Worm (Caenorhabditis elegans) whole organism, young adult: ENCODE results near the gene lgc-39.

Experiments used
- B0035.1 ChIP-seq: sonication (generic microtip); optimal IDR thresholded peaks from 2 replicates; lab custom pipeline; 2016; ENCODE audit warnings: missing genetic modification characterization, mild to moderate bottlenecking, missing compliant biosample characterization, missing genotype, missing genetic modification reagents
- D2030.7 ChIP-seq: fragments of 200-800 bp; sonication (Bioruptor generic); IDR thresholded peaks from 2 replicates; pipeline ENCODE4 v1.3.6; 2022; ENCODE audit warnings: missing genetic modification reagents, missing genetic modification characterization, missing compliant biosample characterization
- F55B11.4 ChIP-seq: sonication (generic microtip); optimal IDR thresholded peaks from 2 replicates; lab custom pipeline; 2016; ENCODE audit warnings: missing compliant biosample characterization, missing genetic modification characterization, borderline replicate concordance; ENCODE audit not compliant: insufficient read depth
- F57A8.1 ChIP-seq: fragments of 200-800 bp; sonication (Bioruptor generic); optimal IDR thresholded peaks from 2 replicates; lab custom pipeline; 2018; ENCODE audit warnings: mild to moderate bottlenecking, missing genetic modification characterization, moderate library complexity, missing compliant biosample characterization
- F57C9.4 ChIP-seq: sonication (generic microtip); optimal IDR thresholded peaks from 2 replicates; lab custom pipeline; 2017; ENCODE audit warnings: mild to moderate bottlenecking, missing genetic modification characterization, missing compliant biosample characterization
- T07F8.4 ChIP-seq: sonication (generic microtip); optimal IDR thresholded peaks from 2 replicates; lab custom pipeline; 2016; ENCODE audit warnings: mild to moderate bottlenecking, missing genetic modification characterization, moderate library complexity, missing compliant biosample characterization
- Y53F4B.3 ChIP-seq: fragments of 200-800 bp; sonication (Bioruptor generic); IDR thresholded peaks from 2 replicates; pipeline ENCODE4 v1.3.6; 2022; ENCODE audit warnings: missing genetic modification reagents, missing genetic modification characterization, missing compliant biosample characterization
- Y56A3A.18 ChIP-seq: fragments of 200-800 bp; sonication (Bioruptor generic); IDR thresholded peaks from 2 replicates; pipeline ENCODE4 v1.3.6; 2022; ENCODE audit warnings: missing genetic modification reagents, missing genetic modification characterization, missing compliant biosample characterization
- Y67H2A.10 ChIP-seq: fragments of 200-800 bp; sonication (Bioruptor generic); conservative IDR thresholded peaks from 2 replicates; pipeline ENCODE4 v1.3.6; 2022; ENCODE audit warnings: missing genetic modification reagents, missing genetic modification characterization, missing compliant biosample characterization
- Y95B8A.8 ChIP-seq: fragments of 200-800 bp; sonication (Bioruptor generic); IDR thresholded peaks from 2 replicates; pipeline ENCODE4 v1.3.6; 2022; ENCODE audit warnings: missing genetic modification reagents, missing genetic modification characterization, missing compliant biosample characterization
- ZK185.1 ChIP-seq: sonication (generic microtip); optimal IDR thresholded peaks from 2 replicates; lab custom pipeline; 2016; ENCODE audit warnings: mild to moderate bottlenecking, missing genetic modification characterization, missing compliant biosample characterization; ENCODE audit not compliant: poor library complexity, severe bottlenecking
- akir-1 ChIP-seq: fragments of 200-800 bp; sonication (Bioruptor generic); optimal IDR thresholded peaks from 2 replicates; lab custom pipeline; 2018; ENCODE audit warnings: mild to moderate bottlenecking, missing genetic modification characterization, moderate library complexity, missing compliant biosample characterization
- atf-7 ChIP-seq: sonication (generic microtip); optimal IDR thresholded peaks from 2 replicates; lab custom pipeline; 2017; ENCODE audit warnings: mild to moderate bottlenecking, missing genetic modification characterization, missing compliant biosample characterization
- attf-3 ChIP-seq: fragments of 200-800 bp; sonication (Bioruptor generic); conservative IDR thresholded peaks from 2 replicates; pipeline ENCODE4 v1.3.6; 2022; ENCODE audit warnings: missing genetic modification reagents, missing genetic modification characterization, missing compliant biosample characterization
- attf-6 ChIP-seq: fragments of 200-800 bp; sonication (Bioruptor generic); IDR thresholded peaks from 2 replicates; pipeline ENCODE4 v1.3.6; 2022; ENCODE audit warnings: missing genetic modification reagents, missing genetic modification characterization, missing compliant biosample characterization
- cebp-1 ChIP-seq, 2 experiments: fragments of 200-800 bp in 1 of 2; sonication (Bioruptor generic) in 1 of 2; sonication (generic microtip) in 1 of 2; IDR thresholded peaks in 1 of 2; optimal IDR thresholded peaks in 1 of 2; 2 replicates each; pipeline versions ENCODE4 v1.3.6 to Lab custom; 2017 to 2022; ENCODE audit warnings: missing compliant biosample characterization in 2 of 2, missing genetic modification characterization in 2 of 2, mild to moderate bottlenecking in 1 of 2, missing genetic modification reagents in 1 of 2, moderate library complexity in 1 of 2
- ceh-100 ChIP-seq: fragments of 200-800 bp; sonication (Bioruptor generic); IDR thresholded peaks from 2 replicates; pipeline ENCODE4 v1.3.6; 2022; ENCODE audit warnings: missing genetic modification reagents, missing genetic modification characterization, missing compliant biosample characterization
- ceh-27 ChIP-seq: fragments of 200-800 bp; sonication (Bioruptor generic); optimal IDR thresholded peaks from 2 replicates; lab custom pipeline; 2018; ENCODE audit warnings: mild to moderate bottlenecking, missing genetic modification characterization, moderate library complexity, missing compliant biosample characterization
- egl-18 ChIP-seq: fragments of 200-800 bp; sonication (Bioruptor generic); IDR thresholded peaks from 2 replicates; pipeline ENCODE4 v1.3.6; 2022; ENCODE audit warnings: missing genetic modification reagents, missing genetic modification characterization, missing compliant biosample characterization
- egl-44 ChIP-seq: fragments of 200-800 bp; sonication (Bioruptor generic); IDR thresholded peaks from 2 replicates; pipeline ENCODE4 v1.3.6; 2022; ENCODE audit warnings: missing genetic modification reagents, missing genetic modification characterization, missing compliant biosample characterization
- ekl-4 ChIP-seq: fragments of 200-800 bp; sonication (Bioruptor generic); IDR thresholded peaks from 2 replicates; pipeline ENCODE4 v1.3.6; 2022; ENCODE audit warnings: missing genetic modification reagents, missing genetic modification characterization, missing compliant biosample characterization
- lag-1 ChIP-seq: fragments of 200-800 bp; sonication (Bioruptor generic); IDR thresholded peaks from 2 replicates; pipeline ENCODE4 v1.3.6; 2022; ENCODE audit warnings: missing genetic modification reagents, missing genetic modification characterization, missing compliant biosample characterization
- mxl-1 ChIP-seq: sonication (generic microtip); optimal IDR thresholded peaks from 2 replicates; lab custom pipeline; 2016; ENCODE audit warnings: missing genetic modification characterization, missing compliant biosample characterization
- rcor-1 ChIP-seq: fragments of 200-800 bp; sonication (Bioruptor generic); IDR thresholded peaks from 2 replicates; pipeline ENCODE4 v1.3.6; 2022; ENCODE audit warnings: missing genetic modification reagents, missing genetic modification characterization, missing compliant biosample characterization
- repo-1 ChIP-seq: sonication (generic microtip); optimal IDR thresholded peaks from 2 replicates; lab custom pipeline; 2017; ENCODE audit warnings: mild to moderate bottlenecking, missing genetic modification characterization, missing compliant biosample characterization
- snpc-1.3 ChIP-seq: sonication (generic microtip); optimal IDR thresholded peaks from 2 replicates; lab custom pipeline; 2017; ENCODE audit warnings: missing genetic modification characterization, mild to moderate bottlenecking, missing compliant biosample characterization, antibody characterized with exemption, moderate library complexity, missing genotype, missing genetic modification reagents; ENCODE audit not compliant: insufficient read depth
- unc-130 ChIP-seq: sonication (generic microtip); optimal IDR thresholded peaks from 2 replicates; lab custom pipeline; 2016; ENCODE audit warnings: missing genetic modification reagents, missing genetic modification characterization, missing compliant biosample characterization
- zfh-2 ChIP-seq: fragments of 200-800 bp; sonication (Bioruptor generic); conservative IDR thresholded peaks from 2 replicates; pipeline ENCODE4 v1.3.6; 2022; ENCODE audit warnings: missing genetic modification reagents, missing genetic modification characterization, missing compliant biosample characterization
- zim-3 ChIP-seq: sonication (generic microtip); optimal IDR thresholded peaks from 2 replicates; lab custom pipeline; 2017; ENCODE audit warnings: mild to moderate bottlenecking, missing genetic modification characterization, moderate library complexity, missing compliant biosample characterization
- ztf-18 ChIP-seq: sonication (generic microtip); optimal IDR thresholded peaks from 2 replicates; lab custom pipeline; 2016; ENCODE audit warnings: missing genotype, mild to moderate bottlenecking, missing genetic modification characterization, missing compliant biosample characterization

Gene lgc-39

ce11 chrV:7223941-7224340 lies 48.6 kb downstream of the lgc-39 start, which contains the start of gene C13F10.1:
TSS of gene C13F10.1 (plus strand) at chrV:7224078.
- no peak for TF ChIP-seq cebp-1 (GFP tag; IDR thresholded peaks at IDR 0.05; lab: Robert Waterston, UW)
- peak; percentile 39 for TF ChIP-seq cebp-1 (tag; optimal IDR thresholded peaks at IDR 0.05; lab: Kevin White, UChicago)
- no peak for TF ChIP-seq egl-44 (GFP tag; lab: Robert Waterston, UW)
- no peak for TF ChIP-seq unc-130 (GFP tag; lab: Kevin White, UChicago)
- TF ChIP-seq rcor-1 (GFP tag; lab: Robert Waterston, UW): 0 out of 2 replicates have a peak, but pooled peaks have one; percentile 17
- TF ChIP-seq akir-1 (GFP tag; lab: Kevin White, UChicago): no peak
- 0 out of 2 replicates have a peak, but pooled peaks have one; percentile 15 for TF ChIP-seq zfh-2 (GFP tag; lab: Robert Waterston, UW)

ce11 chrV:7224353-7224752 lies 49.1 kb downstream of the lgc-39 start:
- TF ChIP-seq Y53F4B.3 (no peak), F57A8.1 (no peak), atf-7 (tag; lab: Kevin White, UChicago) (no peak), repo-1 (no peak), ZK185.1 (no peak), lag-1 (no peak)

DNA sequence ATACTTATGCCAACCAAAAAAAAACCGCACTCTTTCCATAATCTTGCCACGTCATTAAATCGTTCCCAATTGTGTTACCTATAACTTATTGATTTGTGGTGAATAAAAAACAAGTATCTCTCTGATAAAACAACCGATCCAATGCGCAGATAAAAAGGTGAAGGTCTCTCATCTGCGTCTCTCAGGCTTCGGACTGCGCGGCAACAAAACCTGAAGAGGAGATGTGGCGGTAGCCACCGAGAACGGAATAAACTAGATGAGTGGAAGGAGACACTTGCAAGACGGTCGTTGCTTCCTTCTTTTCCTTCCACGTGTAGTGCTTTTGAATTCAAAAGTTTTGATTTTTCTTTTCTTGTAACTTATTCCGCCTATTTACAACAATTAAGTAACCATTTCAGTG lies 49.6 kb downstream of the lgc-39 start, which contains the start of gene fkb-3:
TSS of gene fkb-3 (plus strand) at position 277 of the 400 bp plus-strand sequence.
- TF ChIP-seq T07F8.4 (tag; lab: Kevin White, UChicago) (no peak), snpc-1.3 (no peak), attf-3 (no peak), F57C9.4 (tag; lab: Kevin White, UChicago) (no peak), zim-3 (tag; lab: Kevin White, UChicago) (no peak), F55B11.4 (tag; lab: Kevin White, UChicago) (no peak), D2030.7 (no peak), ztf-18 (tag; lab: Kevin White, UChicago) (no peak), ceh-100 (GFP tag; lab: Robert Waterston, UW) (no peak), egl-18 (no peak), ceh-27 (GFP tag; lab: Kevin White, UChicago) (no peak), Y67H2A.10 (GFP tag; lab: Robert Waterston, UW) (no peak), Y56A3A.18 (no peak), B0035.1 (tag; lab: Kevin White, UChicago) (no peak), lag-1 (no peak), mxl-1 (tag; lab: Kevin White, UChicago) (no peak)

DNA sequence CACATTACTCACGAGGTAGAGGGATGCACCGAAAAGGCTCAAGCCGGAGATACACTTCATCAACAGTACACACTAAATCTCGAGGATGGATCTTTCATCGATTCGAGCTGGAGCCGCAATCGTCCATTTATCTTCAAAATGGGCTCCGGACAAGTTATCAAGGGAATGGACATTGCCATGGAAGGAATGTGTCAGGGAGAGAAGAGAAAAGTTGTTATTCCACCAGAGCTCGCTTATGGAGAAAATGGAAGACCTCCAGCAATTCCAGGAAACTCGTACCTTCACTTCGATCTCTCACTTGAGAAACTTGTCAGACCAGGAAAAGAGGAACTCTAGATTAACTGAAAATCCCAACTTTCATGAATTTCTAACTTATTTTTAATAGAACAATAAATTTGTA lies 50.6 kb downstream of the lgc-39 start:
- TF ChIP-seq ekl-4 (GFP tag; lab: Robert Waterston, UW) (no peak), ZK185.1 (peak; percentile 18), Y56A3A.18 (0 out of 2 replicates have a peak, but pooled peaks have one; percentile 41), attf-6 (GFP tag; lab: Robert Waterston, UW) (0 out of 2 replicates have a peak, but pooled peaks have one; percentile 23), Y95B8A.8 (GFP tag; lab: Robert Waterston, UW) (no peak)
- TF ChIP-seq, all 124 proteins: peak for 3
